Fruit fly (Drosophila melanogaster) whole organism, wandering third instar larva: ENCODE measurements around the gene meru.

Source experiments
- CrebA ChIP-seq: fragments of 200-800 bp; sonication (Bioruptor generic); optimal IDR thresholded peaks from 2 replicates; lab custom pipeline; 2016; ENCODE audit warnings: missing biosample characterization, mild to moderate bottlenecking, missing genetic modification characterization, borderline replicate concordance
- Dfd ChIP-seq: fragments of >200 bp; optimal IDR thresholded peaks from 2 replicates; lab custom pipeline; 2017; ENCODE audit warnings: missing biosample characterization, missing genetic modification characterization
- Dif ChIP-seq: fragments of 200-275, 200-300 bp; sonication (Bioruptor generic); optimal IDR thresholded peaks from 2 replicates; lab custom pipeline; 2018; ENCODE audit warnings: missing biosample characterization, missing genetic modification characterization; ENCODE audit not compliant: partially characterized antibody
- GATAd ChIP-seq: sonication (Bioruptor generic); optimal IDR thresholded peaks from 2 replicates; lab custom pipeline; 2016; ENCODE audit warnings: missing biosample characterization, missing genetic modification characterization
- HLH106 ChIP-seq: fragments of 200-800 bp; optimal IDR thresholded peaks from 3 replicates; lab custom pipeline; 2019; ENCODE audit warnings: missing biosample characterization, mild to moderate bottlenecking, missing genetic modification characterization, moderate library complexity
- Hnf4 ChIP-seq: fragments of 200-800 bp; sonication (Bioruptor generic); optimal IDR thresholded peaks from 2 replicates; lab custom pipeline; 2016; ENCODE audit warnings: missing biosample characterization, mild to moderate bottlenecking, missing genetic modification characterization
- Hr78 ChIP-seq: fragments of >200 bp; optimal IDR thresholded peaks from 2 replicates; lab custom pipeline; 2017; ENCODE audit warnings: missing biosample characterization, missing genetic modification characterization
- Jra ChIP-seq: sonication (Bioruptor generic); optimal IDR thresholded peaks from 2 replicates; lab custom pipeline; 2016; ENCODE audit warnings: missing biosample characterization, missing genetic modification characterization
- Mio ChIP-seq: sonication (Bioruptor generic); optimal IDR thresholded peaks from 2 replicates; lab custom pipeline; 2016; ENCODE audit warnings: missing biosample characterization, missing genetic modification characterization
- Myc ChIP-seq: fragments of >200 bp; optimal IDR thresholded peaks from 2 replicates; lab custom pipeline; 2017
- N ChIP-seq: fragments of >200 bp; optimal IDR thresholded peaks from 2 replicates; lab custom pipeline; 2018; ENCODE audit warnings: missing biosample characterization, missing external identifiers, missing genetic modification characterization
- OdsH ChIP-seq: fragments of 200-800 bp; sonication (Bioruptor generic); optimal IDR thresholded peaks from 2 replicates; lab custom pipeline; 2016; ENCODE audit warnings: missing biosample characterization, mild to moderate bottlenecking, missing genetic modification characterization
- Rel ChIP-seq, 2 experiments: fragments of 200-800 bp; sonication (Bioruptor generic) in 1 of 2; optimal IDR thresholded peaks; 2 replicates in 1 of 2; 3 replicates in 1 of 2; lab custom pipeline; 2016 to 2019; ENCODE audit warnings: mild to moderate bottlenecking in 2 of 2, missing biosample characterization in 2 of 2, missing genetic modification characterization in 2 of 2, moderate library complexity in 1 of 2
- Vsx2 ChIP-seq: fragments of 200-300, 225-300 bp; sonication (Bioruptor generic); optimal IDR thresholded peaks from 2 replicates; lab custom pipeline; 2018; ENCODE audit warnings: missing biosample characterization, missing genetic modification characterization; ENCODE audit not compliant: partially characterized antibody
- br ChIP-seq: fragments of 200-800 bp; sonication (Bioruptor generic); optimal IDR thresholded peaks from 2 replicates; lab custom pipeline; 2016; ENCODE audit warnings: missing biosample characterization, missing genetic modification characterization
- brk ChIP-seq: fragments of 200-800 bp; sonication (Bioruptor generic); optimal IDR thresholded peaks from 2 replicates; lab custom pipeline; 2016; ENCODE audit warnings: missing biosample characterization, mild to moderate bottlenecking, missing genetic modification characterization
- dl ChIP-seq, 2 experiments: fragments of 175-275, 200-275 bp in 1 of 2; fragments of 200-275 bp in 1 of 2; sonication (Bioruptor generic); optimal IDR thresholded peaks; lab custom pipeline; 2018; ENCODE audit warnings: mild to moderate bottlenecking in 2 of 2, missing biosample characterization in 2 of 2, missing genetic modification characterization in 2 of 2, moderate library complexity in 2 of 2; ENCODE audit not compliant: partially characterized antibody in 2 of 2, insufficient read depth in 1 of 2
- dmrt93B ChIP-seq: fragments of 200-800 bp; sonication (Bioruptor generic); optimal IDR thresholded peaks from 2 replicates; lab custom pipeline; 2018; ENCODE audit warnings: missing biosample characterization, mild to moderate bottlenecking, missing genetic modification characterization
- dsf ChIP-seq: sonication (Bioruptor generic); optimal IDR thresholded peaks from 2 replicates; lab custom pipeline; 2016; ENCODE audit warnings: missing biosample characterization, missing genetic modification characterization, borderline replicate concordance
- foxo ChIP-seq, 2 experiments: fragments of 200-800 bp; sonication (Bioruptor generic); optimal IDR thresholded peaks; 2 replicates in 1 of 2; 3 replicates in 1 of 2; lab custom pipeline; 2016 to 2017; ENCODE audit warnings: missing biosample characterization in 2 of 2, missing genetic modification characterization in 2 of 2
- fru ChIP-seq: fragments of 200-800 bp; sonication (Bioruptor generic); optimal IDR thresholded peaks from 3 replicates; lab custom pipeline; 2016; ENCODE audit warnings: missing biosample characterization, mild to moderate bottlenecking, missing genetic modification characterization
- h ChIP-seq: fragments of 200-800 bp; sonication (Bioruptor generic); optimal IDR thresholded peaks from 3 replicates; lab custom pipeline; 2016; ENCODE audit warnings: missing biosample characterization, mild to moderate bottlenecking, missing genetic modification characterization
- jim ChIP-seq: fragments of 175-275, 200-325 bp; sonication (Bioruptor generic); optimal IDR thresholded peaks from 2 replicates; lab custom pipeline; 2016; ENCODE audit warnings: missing biosample characterization, mild to moderate bottlenecking, missing genetic modification characterization
- lola ChIP-seq: fragments of >200 bp; optimal IDR thresholded peaks from 2 replicates; lab custom pipeline; 2017; ENCODE audit warnings: missing biosample characterization, missing genetic modification characterization
- pan ChIP-seq: fragments of >200 bp; optimal IDR thresholded peaks from 2 replicates; lab custom pipeline; 2017
- psq ChIP-seq: fragments of 200-800 bp; sonication (Bioruptor generic); optimal IDR thresholded peaks from 3 replicates; lab custom pipeline; 2017; ENCODE audit warnings: missing biosample characterization, mild to moderate bottlenecking, missing genetic modification characterization, moderate library complexity
- rgr ChIP-seq: fragments of 200-800 bp; sonication (Bioruptor generic); optimal IDR thresholded peaks from 3 replicates; lab custom pipeline; 2016; ENCODE audit warnings: missing biosample characterization, mild to moderate bottlenecking, missing genetic modification characterization
- sage ChIP-seq: fragments of 200-800 bp; sonication (Bioruptor generic); optimal IDR thresholded peaks from 2 replicates; lab custom pipeline; 2016; ENCODE audit warnings: missing biosample characterization, mild to moderate bottlenecking, missing genetic modification characterization
- sv ChIP-seq: fragments of 200-800 bp; sonication (Bioruptor generic); optimal IDR thresholded peaks from 3 replicates; lab custom pipeline; 2016; ENCODE audit warnings: missing biosample characterization, missing genetic modification characterization
- tai ChIP-seq: sonication (Bioruptor generic); optimal IDR thresholded peaks from 2 replicates; lab custom pipeline; 2016; ENCODE audit warnings: missing biosample characterization, missing genetic modification characterization
- usp ChIP-seq: fragments of >200 bp; optimal IDR thresholded peaks from 2 replicates; lab custom pipeline; 2017; ENCODE audit warnings: missing biosample characterization, missing genetic modification characterization
- woc ChIP-seq: sonication (Bioruptor generic); optimal IDR thresholded peaks from 2 replicates; lab custom pipeline; 2016; ENCODE audit warnings: missing biosample characterization, mild to moderate bottlenecking, missing genetic modification characterization

The meru gene

dm6 chr3L:15843962-15844361 lies at the start of gene meru:
Gene meru (minus strand): TSS chr3L:15844062.
- TF ChIP-seq Rel (GFP tag; optimal IDR thresholded peaks at IDR 0.05; lab: Kevin White, UChicago): no peak
- no peak for TF ChIP-seq Rel (tag; optimal IDR thresholded peaks at IDR 0.05; lab: Kevin White, UChicago)
- TF ChIP-seq Jra: no peak
- TF ChIP-seq Hnf4 (GFP tag; lab: Kevin White, UChicago): no peak
- no peak for TF ChIP-seq rgr (GFP tag; lab: Kevin White, UChicago)
- no peak for TF ChIP-seq foxo (GFP tag; optimal IDR thresholded peaks at IDR 0.05; lab: Kevin White, UChicago)
- TF ChIP-seq Vsx2 (GFP tag; lab: Kevin White, UChicago): no peak
- no peak for TF ChIP-seq Mio
- TF ChIP-seq Dif (GFP tag; lab: Kevin White, UChicago): no peak
- no peak for TF ChIP-seq sv (GFP tag; lab: Kevin White, UChicago)
- no peak for TF ChIP-seq GATAd (GFP tag; lab: Kevin White, UChicago)
- TF ChIP-seq br (GFP tag; lab: Kevin White, UChicago): no peak
- no peak for TF ChIP-seq dsf (GFP tag; lab: Kevin White, UChicago)
- no peak for TF ChIP-seq lola (GFP tag; lab: Kevin White, UChicago)
- no peak for TF ChIP-seq Dfd (GFP tag; lab: Kevin White, UChicago)
- TF ChIP-seq pan: no peak
- TF ChIP-seq dl (GFP tag; optimal IDR thresholded peaks at IDR 0.05; lab: Kevin White, UChicago; ENCODE audit: insufficient read depth in 1 of 2, partially characterized antibody in 2 of 2): no peak
- TF ChIP-seq usp: no peak
- no peak for TF ChIP-seq dmrt93B (GFP tag; lab: Kevin White, UChicago)

dm6 chr3L:15893490-15893889 lies 49.6 kb upstream of the meru start:
- TF ChIP-seq Dfd (GFP tag; lab: Kevin White, UChicago) (no peak), sage (GFP tag; lab: Kevin White, UChicago) (no peak)
- TF ChIP-seq, all 38 proteins: peak for 0

dm6 chr3L:15877520-15877919 lies 33.7 kb upstream of the meru start:
- TF ChIP-seq Myc (no peak), sage (GFP tag; lab: Kevin White, UChicago) (no peak), dsf (GFP tag; lab: Kevin White, UChicago) (no peak), Dif (GFP tag; lab: Kevin White, UChicago) (no peak), jim (no peak), Rel (GFP tag; optimal IDR thresholded peaks at IDR 0.05; lab: Kevin White, UChicago) (no peak), Rel (tag; optimal IDR thresholded peaks at IDR 0.05; lab: Kevin White, UChicago) (no peak), Vsx2 (GFP tag; lab: Kevin White, UChicago) (no peak), Mio (no peak), woc (GFP tag; lab: Kevin White, UChicago) (no peak), Hnf4 (GFP tag; lab: Kevin White, UChicago) (no peak), usp (no peak), Dfd (GFP tag; lab: Kevin White, UChicago) (no peak), brk (GFP tag; lab: Kevin White, UChicago) (no peak), lola (GFP tag; lab: Kevin White, UChicago) (no peak), CrebA (GFP tag; lab: Kevin White, UChicago) (no peak), fru (GFP tag; lab: Kevin White, UChicago) (no peak), OdsH (GFP tag; lab: Kevin White, UChicago) (no peak), Hr78 (GFP tag; lab: Kevin White, UChicago) (no peak), psq (GFP tag; lab: Kevin White, UChicago) (no peak)

dm6 chr3L:15856035-15856434 lies 12.2 kb upstream of the meru start:
- TF ChIP-seq Dfd (GFP tag; lab: Kevin White, UChicago) (peak; percentile 79), tai (no peak)
- TF ChIP-seq, all 38 proteins: peak for 1

dm6 chr3L:15847655-15848054 lies 3.8 kb upstream of the meru start:
- TF ChIP-seq psq (GFP tag; lab: Kevin White, UChicago) (no peak), HLH106 (tag; lab: Kevin White, UChicago) (peak; percentile 18), N (no peak), woc (GFP tag; lab: Kevin White, UChicago) (peak; percentile 23), foxo (GFP tag; optimal IDR thresholded peaks at IDR 0.05; lab: Kevin White, UChicago) (peak in 1 of 2 experiments; percentile 36), dmrt93B (GFP tag; lab: Kevin White, UChicago) (peak; percentile 28), h (GFP tag; lab: Kevin White, UChicago) (peak; percentile 37), fru (GFP tag; lab: Kevin White, UChicago) (peak; percentile 42)
